Worm (Caenorhabditis elegans): ENCODE data around the gene W07A12.8.

W07A12.8 gene

ce11 chrII:9167730-9168129 is 2.1 kb upstream of the W07A12.8 start, which contains the start of gene T23G7.3:
Gene T23G7.3, minus strand, starts transcription at chrII:9167830.
- TF ChIP-seq snpc-3.4 (tag; optimal IDR thresholded peaks at IDR 0.05): no peak
- no peak for TF ChIP-seq lag-1 (GFP tag; IDR thresholded peaks at IDR 0.05)
- no peak for TF ChIP-seq aptf-2 (GFP tag; conservative IDR thresholded peaks at IDR 0.05)
- no peak for TF ChIP-seq Y53F4B.3 (GFP tag; IDR thresholded peaks at IDR 0.05)
- TF ChIP-seq F22D6.2 (tag; optimal IDR thresholded peaks at IDR 0.05): no peak

ce11 chrII:9163348-9163747 is 2.3 kb downstream of the W07A12.8 start:
- no peak for TF ChIP-seq C06A6.2 (GFP tag; conservative IDR thresholded peaks at IDR 0.05)
- TF ChIP-seq lin-54 (GFP tag; optimal IDR thresholded peaks at IDR 0.05): no peak
- TF ChIP-seq sea-2 (GFP tag; IDR thresholded peaks at IDR 0.05): no peak
- TF ChIP-seq ceh-27 (GFP tag; optimal IDR thresholded peaks at IDR 0.05): no peak
- no peak for TF ChIP-seq lin-35 (GFP tag; optimal IDR thresholded peaks at IDR 0.05)
- no peak for TF ChIP-seq B0035.1 (tag; optimal IDR thresholded peaks at IDR 0.05)
- TF ChIP-seq ama-1 (optimal IDR thresholded peaks at IDR 0.05): peak; percentile 67
- no peak for TF ChIP-seq ama-1 (GFP tag; optimal IDR thresholded peaks at IDR 0.05)
- no peak for TF ChIP-seq F52B5.7 (tag; optimal IDR thresholded peaks at IDR 0.05)

ce11 chrII:9161023-9161422 is 4.6 kb downstream of the W07A12.8 start, which contains the start of gene rhy-1:
Gene rhy-1, plus strand, starts transcription at chrII:9161379.
- TF ChIP-seq lin-40 (tag; optimal IDR thresholded peaks at IDR 0.05): peak; percentile 32
- TF ChIP-seq chd-7 (tag; optimal IDR thresholded peaks at IDR 0.05): no peak

- no peak for TF ChIP-seq hmg-1.2 (GFP tag; IDR thresholded peaks at IDR 0.05)
- TF ChIP-seq cebp-1 (GFP tag; IDR thresholded peaks at IDR 0.05): no peak
- no peak for TF ChIP-seq cebp-1 (tag; optimal IDR thresholded peaks at IDR 0.05)
- TF ChIP-seq snpc-4 (GFP tag; optimal IDR thresholded peaks at IDR 0.05): no peak
- TF ChIP-seq snpc-4 (tag; optimal IDR thresholded peaks at IDR 0.05): no peak
- peak; percentile 3 for TF ChIP-seq somi-1 (GFP tag; optimal IDR thresholded peaks at IDR 0.05)
- TF ChIP-seq ccch-3 (GFP tag; optimal IDR thresholded peaks at IDR 0.05): no peak
- peak; percentile 65 for TF ChIP-seq nhr-80 (tag; optimal IDR thresholded peaks at IDR 0.05)
- TF ChIP-seq sptf-2 (GFP tag; optimal IDR thresholded peaks at IDR 0.05): no peak
- TF ChIP-seq repo-1 (tag; optimal IDR thresholded peaks at IDR 0.05): no peak
- peak; percentile 0 for TF ChIP-seq ZK185.1 (tag; optimal IDR thresholded peaks at IDR 0.05; ENCODE audit: poor library complexity, severe bottlenecking)
- TF ChIP-seq unc-130 (GFP tag; optimal IDR thresholded peaks at IDR 0.05): no peak
- TF ChIP-seq athp-1 (tag; optimal IDR thresholded peaks at IDR 0.05): no peak
- no peak for TF ChIP-seq lir-1 (GFP tag; conservative IDR thresholded peaks at IDR 0.05)
- TF ChIP-seq tlf-1 (GFP tag; optimal IDR thresholded peaks at IDR 0.05): no peak
- TF ChIP-seq lsy-27 (tag; optimal IDR thresholded peaks at IDR 0.05; ENCODE audit: borderline replicate concordance, insufficient read depth): no peak
- TF ChIP-seq xnd-1 (tag; optimal IDR thresholded peaks at IDR 0.05): no peak
- no peak for TF ChIP-seq ets-4 (GFP tag; optimal IDR thresholded peaks at IDR 0.05)
- no peak for TF ChIP-seq C17E4.6 (GFP tag; IDR thresholded peaks at IDR 0.05)
- no peak for TF ChIP-seq ceh-58 (GFP tag; IDR thresholded peaks at IDR 0.05)
- no peak for TF ChIP-seq rec-8 (tag; optimal IDR thresholded peaks at IDR 0.05)
- no peak for TF ChIP-seq madf-3 (GFP tag; IDR thresholded peaks at IDR 0.05)
- no peak for TF ChIP-seq F49E8.2 (tag; optimal IDR thresholded peaks at IDR 0.05; ENCODE audit: insufficient read depth)
- no peak for TF ChIP-seq dpff-1 (tag; optimal IDR thresholded peaks at IDR 0.05)
- no peak for TF ChIP-seq F23B12.7 (tag; optimal IDR thresholded peaks at IDR 0.05; ENCODE audit: insufficient read depth)
- TF ChIP-seq ceh-100 (GFP tag; IDR thresholded peaks at IDR 0.05): no peak
- TF ChIP-seq chd-7 (tag; optimal IDR thresholded peaks at IDR 0.05): no peak
- TF ChIP-seq F33H1.4 (GFP tag; IDR thresholded peaks at IDR 0.05): no peak
- peak; percentile 21 for TF ChIP-seq lin-40 (tag; optimal IDR thresholded peaks at IDR 0.05)
- TF ChIP-seq ceh-79 (tag; optimal IDR thresholded peaks at IDR 0.05): no peak
Measured at ce11 chrII:9160197-9160806, 5.3 kb downstream of the W07A12.8 start.
